Fruit fly (Drosophila melanogaster): ENCODE results near the gene Pgant6.

- TF ChIP-seq pad (GFP tag; optimal IDR thresholded peaks at IDR 0.05) = no peak
- TF ChIP-seq kay (GFP tag; ENCODE audit: borderline replicate concordance) = no peak
- no peak for TF ChIP-seq Mnt (GFP tag; optimal IDR thresholded peaks at IDR 0.05)
- TF ChIP-seq CG12768 (GFP tag; optimal IDR thresholded peaks at IDR 0.05) = no peak
- TF ChIP-seq CG1620 (GFP tag; optimal IDR thresholded peaks at IDR 0.05) = no peak
- TF ChIP-seq CG14711 (tag; optimal IDR thresholded peaks at IDR 0.05) = no peak
- no peak for TF ChIP-seq ovo (GFP tag; optimal IDR thresholded peaks at IDR 0.05)
- TF ChIP-seq bab1 (GFP tag; optimal IDR thresholded peaks at IDR 0.05) = no peak
Observed at dm6 chr3L:2796242-2796641, 14.2 kb downstream of the Pgant6 start.
